Worm (Caenorhabditis elegans) whole organism, L4 larva: ENCODE results near the gene F57G8.7.

ENCODE experiments used
- R02D3.7 ChIP-seq: fragments of 150-350 bp; sonication (generic microtip); optimal IDR thresholded peaks from 3 replicates; lab custom pipeline; 2014; ENCODE audit warnings: missing biosample characterization, missing genetic modification characterization
- Y5F2A.4 ChIP-seq: fragments of 200-800 bp; sonication (Bioruptor generic); optimal IDR thresholded peaks from 2 replicates; lab custom pipeline; 2018; ENCODE audit warnings: mild to moderate bottlenecking, missing genetic modification characterization, missing compliant biosample characterization
- Y75B8A.6 ChIP-seq: fragments of 200-800 bp; sonication (Bioruptor generic); IDR thresholded peaks from 2 replicates; pipeline ENCODE4 v1.3.6; 2022; ENCODE audit warnings: missing genetic modification reagents, missing genetic modification characterization, missing compliant biosample characterization
- ZK546.5 ChIP-seq, 2 experiments: sonication (generic microtip); optimal IDR thresholded peaks; 2 replicates each; lab custom pipeline; 2017; ENCODE audit warnings: missing biosample characterization in 2 of 2, missing genetic modification characterization in 2 of 2
- aly-2 ChIP-seq: sonication (generic microtip); optimal IDR thresholded peaks from 2 replicates; lab custom pipeline; 2018; ENCODE audit warnings: missing biosample characterization, missing genetic modification characterization
- ama-1 ChIP-seq: fragments of 150-350 bp; optimal IDR thresholded peaks from 2 replicates; lab custom pipeline; 2014; ENCODE audit warnings: inconsistent platforms, mixed read lengths
- ceh-20 ChIP-seq: fragments of 200-800 bp; sonication (Bioruptor generic); IDR thresholded peaks from 2 replicates; pipeline ENCODE4 v1.3.6; 2022; ENCODE audit warnings: missing genetic modification reagents, missing genetic modification characterization, missing compliant biosample characterization
- ceh-44 ChIP-seq: fragments of 200-800 bp; sonication (Bioruptor generic); IDR thresholded peaks from 2 replicates; pipeline ENCODE4 v1.3.6; 2022; ENCODE audit warnings: missing genetic modification reagents, missing genetic modification characterization, missing compliant biosample characterization
- ceh-82 ChIP-seq: sonication (generic microtip); optimal IDR thresholded peaks from 2 replicates; lab custom pipeline; 2017; ENCODE audit warnings: missing biosample characterization, missing genetic modification characterization
- cey-2 ChIP-seq: sonication (generic microtip); optimal IDR thresholded peaks from 3 replicates; lab custom pipeline; 2017; ENCODE audit warnings: missing genetic modification characterization, mild to moderate bottlenecking, missing compliant biosample characterization, antibody characterized with exemption, borderline replicate concordance; ENCODE audit not compliant: insufficient read depth
- ctbp-1 ChIP-seq: fragments of 200-800 bp; sonication (Bioruptor generic); IDR thresholded peaks from 2 replicates; pipeline ENCODE4 v1.3.6; 2022; ENCODE audit warnings: missing genetic modification reagents, missing genetic modification characterization, missing compliant biosample characterization
- daf-16 ChIP-seq, 3 experiments: sonication (generic microtip); optimal IDR thresholded peaks; 2 replicates each; lab custom pipeline; 2016 to 2017; ENCODE audit warnings: missing genetic modification characterization in 3 of 3, missing genetic modification reagents in 3 of 3, mild to moderate bottlenecking in 2 of 3, missing compliant biosample characterization in 2 of 3, missing biosample characterization in 1 of 3, moderate library complexity in 1 of 3
- daf-19 ChIP-seq: fragments of 200-800 bp; sonication (Bioruptor generic); conservative IDR thresholded peaks from 2 replicates; pipeline ENCODE4 v1.3.6; 2022; ENCODE audit warnings: missing genetic modification characterization, missing compliant biosample characterization
- dmd-6 ChIP-seq: fragments of 200-800 bp; sonication (Bioruptor generic); IDR thresholded peaks from 2 replicates; pipeline ENCODE4 v1.3.6; 2022; ENCODE audit warnings: missing genetic modification reagents, missing genetic modification characterization, missing compliant biosample characterization
- dmd-9 ChIP-seq: fragments of 200-800 bp; sonication (Bioruptor generic); IDR thresholded peaks from 2 replicates; pipeline ENCODE4 v1.3.6; 2022; ENCODE audit warnings: missing genetic modification reagents, missing genetic modification characterization, missing compliant biosample characterization
- dpl-1 ChIP-seq: fragments of 150-350 bp; optimal IDR thresholded peaks from 2 replicates; lab custom pipeline; 2014; ENCODE audit warnings: missing biosample characterization, missing genetic modification reagents, missing genetic modification characterization
- egl-43 ChIP-seq: fragments of 200-800 bp; sonication (Bioruptor generic); IDR thresholded peaks from 2 replicates; pipeline ENCODE4 v1.3.6; 2022; ENCODE audit warnings: missing genetic modification reagents, missing genetic modification characterization, missing compliant biosample characterization
- gei-8 ChIP-seq: fragments of 200-800 bp; sonication (Bioruptor generic); optimal IDR thresholded peaks from 2 replicates; lab custom pipeline; 2018; ENCODE audit warnings: mild to moderate bottlenecking, missing genetic modification characterization, missing compliant biosample characterization
- hif-1 ChIP-seq, 2 experiments: sonication (generic microtip); optimal IDR thresholded peaks; 2 replicates each; lab custom pipeline; 2016 to 2017; ENCODE audit warnings: missing compliant biosample characterization in 2 of 2, missing genetic modification characterization in 2 of 2, missing genetic modification reagents in 2 of 2, missing genotype in 2 of 2, mild to moderate bottlenecking in 1 of 2
- hlh-11 ChIP-seq: fragments of 200-800 bp; sonication (Bioruptor generic); optimal IDR thresholded peaks from 2 replicates; lab custom pipeline; 2018; ENCODE audit warnings: mild to moderate bottlenecking, missing genetic modification characterization, missing compliant biosample characterization
- hmg-1.1 ChIP-seq: fragments of 200-800 bp; sonication (Bioruptor generic); IDR thresholded peaks from 2 replicates; pipeline ENCODE4 v1.3.6; 2022; ENCODE audit warnings: missing genetic modification reagents, missing genetic modification characterization, missing compliant biosample characterization
- lin-38 ChIP-seq: fragments of 200-800 bp; sonication (Bioruptor generic); IDR thresholded peaks from 2 replicates; pipeline ENCODE4 v1.3.6; 2022; ENCODE audit warnings: missing genetic modification reagents, missing genetic modification characterization, missing compliant biosample characterization
- lsy-2 ChIP-seq, 2 experiments: fragments of 150-350 bp in 1 of 2; sonication (generic microtip) in 1 of 2; optimal IDR thresholded peaks; 2 replicates each; lab custom pipeline; 2014 to 2017; ENCODE audit warnings: missing biosample characterization in 2 of 2, missing genetic modification characterization in 2 of 2
- madf-5 ChIP-seq, 2 experiments: fragments of 200-800 bp; sonication (Bioruptor generic); IDR thresholded peaks; 2 replicates each; pipeline ENCODE4 v1.3.6; 2022; ENCODE audit warnings: missing compliant biosample characterization in 2 of 2, missing genetic modification characterization in 2 of 2
- madf-9 ChIP-seq: fragments of 200-800 bp; sonication (Bioruptor generic); conservative IDR thresholded peaks from 2 replicates; pipeline ENCODE4 v1.3.6; 2022; ENCODE audit warnings: missing genetic modification reagents, missing genetic modification characterization, missing compliant biosample characterization
- mep-1 ChIP-seq: fragments of 150-350 bp; sonication (generic microtip); optimal IDR thresholded peaks from 3 replicates; lab custom pipeline; 2014; ENCODE audit warnings: missing biosample characterization, missing genetic modification characterization
- mes-2 ChIP-seq: sonication (generic microtip); optimal IDR thresholded peaks from 2 replicates; lab custom pipeline; 2016; ENCODE audit warnings: missing genotype, mild to moderate bottlenecking, missing genetic modification characterization, missing compliant biosample characterization; ENCODE audit not compliant: poor library complexity, severe bottlenecking
- mxl-2 ChIP-seq: fragments of 200-800 bp; sonication (Bioruptor generic); conservative IDR thresholded peaks from 2 replicates; pipeline ENCODE4 v1.3.6; 2022; ENCODE audit warnings: missing genetic modification reagents, missing genetic modification characterization, missing compliant biosample characterization
- nhr-102 ChIP-seq: sonication (generic microtip); optimal IDR thresholded peaks from 2 replicates; lab custom pipeline; 2016; ENCODE audit warnings: mild to moderate bottlenecking, missing genetic modification characterization, moderate library complexity, missing compliant biosample characterization
- nhr-237 ChIP-seq: sonication (generic microtip); optimal IDR thresholded peaks from 2 replicates; lab custom pipeline; 2017; ENCODE audit warnings: missing biosample characterization, missing genetic modification characterization
- nhr-41 ChIP-seq: fragments of 200-800 bp; sonication (Bioruptor generic); IDR thresholded peaks from 2 replicates; pipeline ENCODE4 v1.3.6; 2022; ENCODE audit warnings: missing genetic modification reagents, missing genetic modification characterization, missing compliant biosample characterization
- nhr-42 ChIP-seq: fragments of 200-800 bp; sonication (Bioruptor generic); IDR thresholded peaks from 2 replicates; pipeline ENCODE4 v1.3.6; 2022; ENCODE audit warnings: missing genetic modification characterization, missing compliant biosample characterization
- nhr-76 ChIP-seq: fragments of 150-350 bp; optimal IDR thresholded peaks from 2 replicates; lab custom pipeline; 2014; ENCODE audit warnings: missing biosample characterization, missing genetic modification characterization
- nhr-77 ChIP-seq: fragments of 150-350 bp; optimal IDR thresholded peaks from 2 replicates; lab custom pipeline; 2014; ENCODE audit warnings: missing biosample characterization, missing genetic modification characterization
- pha-4 ChIP-seq, 2 experiments: fragments of 150-350 bp in 1 of 2; fragments of 200-800 bp in 1 of 2; sonication (Bioruptor generic) in 1 of 2; IDR thresholded peaks in 1 of 2; optimal IDR thresholded peaks in 1 of 2; 2 replicates each; pipeline versions ENCODE4 v1.3.6 to Lab custom; 2014 to 2022; ENCODE audit warnings: missing genetic modification characterization in 2 of 2, missing genetic modification reagents in 2 of 2, missing biosample characterization in 1 of 2, missing compliant biosample characterization in 1 of 2
- pqm-1 ChIP-seq: sonication (generic microtip); optimal IDR thresholded peaks from 2 replicates; lab custom pipeline; 2017; ENCODE audit warnings: missing biosample characterization, missing genetic modification characterization
- rbr-2 ChIP-seq: sonication (generic microtip); optimal IDR thresholded peaks from 2 replicates; lab custom pipeline; 2016; ENCODE audit warnings: missing genotype, missing genetic modification characterization, missing compliant biosample characterization
- sdz-12 ChIP-seq: fragments of 200-800 bp; sonication (Bioruptor generic); optimal IDR thresholded peaks from 2 replicates; lab custom pipeline; 2018; ENCODE audit warnings: mild to moderate bottlenecking, missing genetic modification characterization, missing compliant biosample characterization
- set-16 ChIP-seq: fragments of 200-800 bp; sonication (Bioruptor generic); IDR thresholded peaks from 2 replicates; pipeline ENCODE4 v1.3.6; 2022; ENCODE audit warnings: missing genetic modification reagents, missing genetic modification characterization, missing compliant biosample characterization
- snpc-1.2 ChIP-seq: fragments of 200-800 bp; sonication (Bioruptor generic); IDR thresholded peaks from 2 replicates; pipeline ENCODE4 v1.3.6; 2022; ENCODE audit warnings: missing genetic modification reagents, missing genetic modification characterization, missing compliant biosample characterization
- snpc-4 ChIP-seq: fragments of 150-350 bp; optimal IDR thresholded peaks from 2 replicates; lab custom pipeline; 2014; ENCODE audit warnings: missing biosample characterization, missing genetic modification characterization
- spr-3 ChIP-seq: fragments of 200-800 bp; sonication (Bioruptor generic); optimal IDR thresholded peaks from 2 replicates; lab custom pipeline; 2018; ENCODE audit warnings: mild to moderate bottlenecking, missing genetic modification characterization, missing compliant biosample characterization
- unc-130 ChIP-seq: sonication (generic microtip); optimal IDR thresholded peaks from 2 replicates; lab custom pipeline; 2016; ENCODE audit warnings: missing genetic modification reagents, missing genetic modification characterization, missing compliant biosample characterization
- unc-62 ChIP-seq, 3 experiments: fragments of 150-350 bp in 1 of 3; sonication (generic microtip); optimal IDR thresholded peaks in 2 of 3; peaks in 1 of 3; 1 replicate in 1 of 3; 2 replicates in 2 of 3; lab custom pipeline; 2014 to 2017; ENCODE audit warnings: missing biosample characterization in 3 of 3, missing genetic modification characterization in 3 of 3, missing genetic modification reagents in 3 of 3, missing genotype in 1 of 3
- vab-7 ChIP-seq: fragments of 200-800 bp; sonication (Bioruptor generic); IDR thresholded peaks from 2 replicates; pipeline ENCODE4 v1.3.6; 2022; ENCODE audit warnings: missing genetic modification reagents, missing genetic modification characterization, missing compliant biosample characterization
- zfp-3 ChIP-seq: fragments of 200-800 bp; sonication (Bioruptor generic); conservative IDR thresholded peaks from 2 replicates; pipeline ENCODE4 v1.3.6; 2022; ENCODE audit warnings: missing genetic modification reagents, missing genetic modification characterization, missing compliant biosample characterization
- ztf-11 ChIP-seq: fragments of 150-350 bp; optimal IDR thresholded peaks from 2 replicates; lab custom pipeline; 2014; ENCODE audit warnings: missing biosample characterization, missing genetic modification characterization

The F57G8.7 gene

ce11 chrV:16351757-16352156 is 22.8 kb downstream of the F57G8.7 start:
- TF ChIP-seq aly-2 (tag; lab: Kevin White, UChicago) (no peak), snpc-4 (tag; lab: Kevin White, UChicago) (peak; percentile 23)

- TF ChIP-seq ceh-20 (GFP tag; lab: Robert Waterston, UW): no peak; the same call in 1 of the 2 replicates
- peak; percentile 43 for TF ChIP-seq mep-1 (tag; lab: Kevin White, UChicago)
- TF ChIP-seq hlh-11 (tag; lab: Kevin White, UChicago): peak; percentile 79
- TF ChIP-seq pha-4 (GFP tag; IDR thresholded peaks at IDR 0.05; lab: Robert Waterston, UW): no peak
- TF ChIP-seq pha-4 (tag; optimal IDR thresholded peaks at IDR 0.05; lab: Kevin White, UChicago): no peak
- TF ChIP-seq pqm-1: no peak
- no peak for TF ChIP-seq unc-130 (GFP tag; lab: Kevin White, UChicago)
- TF ChIP-seq madf-5 (GFP tag; IDR thresholded peaks at IDR 0.05; lab: Robert Waterston, UW): no peak
- peak; percentile 85 for TF ChIP-seq dmd-6 (GFP tag; lab: Robert Waterston, UW)
- TF ChIP-seq nhr-237 (tag; lab: Kevin White, UChicago): no peak
- no peak for TF ChIP-seq nhr-42 (GFP tag; lab: Robert Waterston, UW)
- peak in 1 of 2 experiments; percentile 42 for TF ChIP-seq unc-62 (GFP tag; optimal IDR thresholded peaks at IDR 0.05 in 1 of 2; lab: Kevin White, UChicago)
- TF ChIP-seq unc-62 (tag; optimal IDR thresholded peaks at IDR 0.05; lab: Kevin White, UChicago): no peak
- no peak for TF ChIP-seq ztf-11
- no peak for TF ChIP-seq Y75B8A.6
- TF ChIP-seq zfp-3 (GFP tag; lab: Robert Waterston, UW): no peak
- peak in 1 of 2 experiments; percentile 48 for TF ChIP-seq lsy-2 (tag; optimal IDR thresholded peaks at IDR 0.05; lab: Kevin White, UChicago)
- TF ChIP-seq snpc-1.2 (GFP tag; lab: Robert Waterston, UW): no peak
- TF ChIP-seq daf-16 (GFP tag; optimal IDR thresholded peaks at IDR 0.05; lab: Kevin White, UChicago): peak in 1 of 2 experiments; percentile 90
- peak; percentile 85 for TF ChIP-seq daf-16 (tag; optimal IDR thresholded peaks at IDR 0.05; lab: Kevin White, UChicago)
- TF ChIP-seq nhr-76: no peak
- no peak for TF ChIP-seq spr-3 (GFP tag; lab: Kevin White, UChicago)
- no peak for TF ChIP-seq ZK546.5 (tag; optimal IDR thresholded peaks at IDR 0.05; lab: Kevin White, UChicago)
- peak; percentile 50 for TF ChIP-seq nhr-77 (tag; lab: Kevin White, UChicago)
- no peak for TF ChIP-seq vab-7 (GFP tag; lab: Robert Waterston, UW)
- TF ChIP-seq nhr-102 (tag; lab: Kevin White, UChicago): peak; percentile 16
- no peak for TF ChIP-seq R02D3.7 (tag; lab: Kevin White, UChicago)
- no peak for TF ChIP-seq ama-1
- 0 out of 2 replicates have a peak, but pooled peaks have one; percentile 32 for TF ChIP-seq ctbp-1 (GFP tag; lab: Robert Waterston, UW)
- no peak for TF ChIP-seq gei-8 (GFP tag; lab: Kevin White, UChicago)
- no peak for TF ChIP-seq madf-9 (GFP tag; lab: Robert Waterston, UW)
- peak; percentile 16 for TF ChIP-seq mes-2 (tag; lab: Kevin White, UChicago)
- no peak for TF ChIP-seq ceh-44 (GFP tag; lab: Robert Waterston, UW)
- no peak for TF ChIP-seq cey-2 (tag; lab: Kevin White, UChicago)
- peak; percentile 9 for TF ChIP-seq rbr-2
- no peak for TF ChIP-seq daf-19 (GFP tag; lab: Robert Waterston, UW)
- TF ChIP-seq hif-1 (tag; optimal IDR thresholded peaks at IDR 0.05; lab: Kevin White, UChicago): peak in 1 of 2 experiments; percentile 61
- TF ChIP-seq ceh-82: no peak
- no peak for TF ChIP-seq nhr-41 (GFP tag; lab: Robert Waterston, UW)
- no peak for TF ChIP-seq Y5F2A.4
- TF ChIP-seq dpl-1 (GFP tag; lab: Kevin White, UChicago): no peak
- TF ChIP-seq mxl-2 (GFP tag; lab: Robert Waterston, UW): no peak
- TF ChIP-seq egl-43: no peak
- no peak for TF ChIP-seq lin-38 (GFP tag; lab: Robert Waterston, UW)
- TF ChIP-seq dmd-9: no peak
- 0 out of 2 replicates have a peak, but pooled peaks have one; percentile 11 for TF ChIP-seq hmg-1.1 (GFP tag; lab: Robert Waterston, UW)
- no peak for TF ChIP-seq sdz-12 (GFP tag; lab: Kevin White, UChicago)
- no peak for TF ChIP-seq set-16 (GFP tag; lab: Robert Waterston, UW)
Observed at ce11 chrV:16352282-16352681, 23.3 kb downstream of the F57G8.7 start.
